Worm (Caenorhabditis elegans) whole organism, L1 larva: ENCODE measurements around the gene C04A2.15.

Source experiments
- C16A3.4 ChIP-seq: fragments of 150-350 bp; optimal IDR thresholded peaks from 2 replicates; lab custom pipeline; 2014; ENCODE audit warnings: missing biosample characterization, missing genetic modification characterization
- aly-2 ChIP-seq: fragments of 150-350 bp; optimal IDR thresholded peaks from 2 replicates; lab custom pipeline; 2014; ENCODE audit warnings: missing biosample characterization, missing genetic modification characterization
- ama-1 ChIP-seq: fragments of 150-350 bp; optimal IDR thresholded peaks from 2 replicates; lab custom pipeline; 2014
- ceh-90 ChIP-seq: sonication (generic microtip); optimal IDR thresholded peaks from 2 replicates; lab custom pipeline; 2016; ENCODE audit warnings: missing genetic modification characterization, missing compliant biosample characterization
- dpl-1 ChIP-seq, 3 experiments: fragments of 150-350 bp in 2 of 3; sonication (generic microtip) in 1 of 3; optimal IDR thresholded peaks; 2 replicates each; lab custom pipeline; 2014 to 2017; ENCODE audit warnings: missing biosample characterization in 3 of 3, missing genetic modification characterization in 3 of 3, missing genetic modification reagents in 3 of 3
- egl-27 ChIP-seq, 2 experiments: fragments of 150-350 bp in 1 of 2; sonication (generic microtip); optimal IDR thresholded peaks; 3 replicates each; lab custom pipeline; 2017 to 2018; ENCODE audit warnings: missing biosample characterization in 2 of 2, missing genetic modification characterization in 2 of 2, missing genetic modification reagents in 2 of 2
- elt-3 ChIP-seq, 6 experiments: fragments of 150-350 bp in 1 of 6; sonication (generic microtip); optimal IDR thresholded peaks; 2 replicates each; lab custom pipeline; 2017 to 2018; ENCODE audit warnings: missing biosample characterization in 6 of 6, missing genetic modification characterization in 6 of 6, inconsistent platforms in 1 of 6
- fos-1 ChIP-seq: fragments of 150-350 bp; optimal IDR thresholded peaks from 2 replicates; lab custom pipeline; 2014; ENCODE audit warnings: missing biosample characterization, missing genetic modification characterization
- hlh-4 ChIP-seq: sonication (generic microtip); optimal IDR thresholded peaks from 2 replicates; lab custom pipeline; 2016; ENCODE audit warnings: mild to moderate bottlenecking, missing genetic modification characterization, missing compliant biosample characterization
- irx-1 ChIP-seq: sonication (generic microtip); optimal IDR thresholded peaks from 2 replicates; lab custom pipeline; 2016; ENCODE audit warnings: missing genetic modification characterization, missing compliant biosample characterization
- nhr-20 ChIP-seq: sonication (generic microtip); optimal IDR thresholded peaks from 2 replicates; lab custom pipeline; 2016; ENCODE audit warnings: mild to moderate bottlenecking, missing genetic modification characterization, missing compliant biosample characterization
- sptf-1 ChIP-seq: fragments of 150-350 bp; optimal IDR thresholded peaks from 2 replicates; lab custom pipeline; 2014; ENCODE audit warnings: missing biosample characterization, missing genetic modification characterization
- unc-30 ChIP-seq: sonication (generic microtip); optimal IDR thresholded peaks from 2 replicates; lab custom pipeline; 2017; ENCODE audit warnings: missing biosample characterization, missing genetic modification characterization
- unc-98 ChIP-seq: fragments of 200-800 bp; sonication (Bioruptor generic); IDR thresholded peaks from 2 replicates; pipeline ENCODE4 v1.3.6; 2022; ENCODE audit warnings: missing genetic modification characterization, missing compliant biosample characterization

DNA sequence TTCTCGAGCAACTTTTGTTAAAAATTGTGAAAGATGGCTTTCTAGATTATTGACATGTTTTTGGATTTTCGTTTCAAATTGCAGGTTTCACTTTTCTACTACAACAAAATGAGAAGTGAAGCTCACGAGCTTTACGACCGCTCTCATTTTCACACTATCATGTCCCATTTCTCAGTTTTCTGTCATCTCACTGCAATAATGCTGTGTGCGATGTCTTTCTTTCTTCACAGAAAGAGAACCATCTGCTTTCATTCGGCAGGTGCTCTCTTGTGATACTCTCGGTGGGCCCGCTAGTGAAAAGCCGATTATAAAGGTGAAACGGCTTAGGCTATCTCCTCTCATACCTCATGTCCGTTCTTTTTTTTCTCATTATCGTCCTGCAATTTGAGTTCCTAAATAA, 8.8 kb upstream of the C04A2.15 start:
- TF ChIP-seq unc-98 (GFP tag; lab: Robert Waterston, UW), result no peak
- TF ChIP-seq sptf-1, result no peak
- no peak for TF ChIP-seq ama-1 (lab: Kevin White, UChicago)
- TF ChIP-seq elt-3 (tag; optimal IDR thresholded peaks at IDR 0.05; lab: Kevin White, UChicago), result no peak
- no peak for TF ChIP-seq aly-2 (tag; lab: Kevin White, UChicago)
- TF ChIP-seq irx-1 (tag; lab: Kevin White, UChicago), result no peak
- peak in 1 of 2 experiments; percentile 45 for TF ChIP-seq egl-27 (tag; optimal IDR thresholded peaks at IDR 0.05; lab: Kevin White, UChicago)
- TF ChIP-seq fos-1 (tag; lab: Kevin White, UChicago), result no peak
- no peak for TF ChIP-seq hlh-4 (tag; lab: Kevin White, UChicago)
- TF ChIP-seq unc-30, result no peak
- no peak for TF ChIP-seq nhr-20
- TF ChIP-seq C16A3.4 (tag; lab: Kevin White, UChicago), result no peak
- no peak for TF ChIP-seq ceh-90 (tag; lab: Kevin White, UChicago)
- TF ChIP-seq dpl-1 (GFP tag; optimal IDR thresholded peaks at IDR 0.05; lab: Kevin White, UChicago), result no peak
